Fruit fly (Drosophila melanogaster) whole organism, embryonic: ENCODE measurements around the gene cl.

ENCODE experiments used
- Antp ChIP-seq: fragments of 200-800 bp; sonication (Bioruptor generic); optimal IDR thresholded peaks from 3 replicates; lab custom pipeline; 2016; ENCODE audit warnings: missing biosample characterization, missing genetic modification characterization
- CG10147 ChIP-seq: fragments of 200-800 bp; sonication (Bioruptor generic); optimal IDR thresholded peaks from 2 replicates; lab custom pipeline; 2019; ENCODE audit warnings: missing biosample characterization, mild to moderate bottlenecking, missing genetic modification characterization, moderate library complexity
- CG10274 ChIP-seq: fragments of 200-800 bp; sonication (Bioruptor generic); optimal IDR thresholded peaks from 3 replicates; lab custom pipeline; 2017; ENCODE audit warnings: missing biosample characterization, mild to moderate bottlenecking, missing genetic modification characterization
- CG10959 ChIP-seq: fragments of 200-800 bp; sonication (Bioruptor generic); IDR thresholded peaks from 2 replicates; pipeline ENCODE4 v1.3.6; 2022; ENCODE audit warnings: missing biosample characterization, missing genetic modification characterization
- CG11723 ChIP-seq: fragments of 200-800 bp; sonication (Bioruptor generic); optimal IDR thresholded peaks from 2 replicates; lab custom pipeline; 2017; ENCODE audit warnings: missing biosample characterization, mild to moderate bottlenecking, missing genetic modification characterization
- CG12659 ChIP-seq: fragments of 200-800 bp; sonication (Bioruptor generic); optimal IDR thresholded peaks from 3 replicates; lab custom pipeline; 2017; ENCODE audit warnings: mild to moderate bottlenecking, missing biosample characterization, missing genetic modification reagents, missing genetic modification characterization
- CG14860 ChIP-seq: fragments of 200-800 bp; sonication (Bioruptor generic); IDR thresholded peaks from 3 replicates; pipeline ENCODE4 v1.3.6; 2022; ENCODE audit warnings: missing biosample characterization, missing genetic modification characterization; ENCODE audit not compliant: partially characterized antibody
- CG15011 ChIP-seq: fragments of 200-800 bp; sonication (Bioruptor generic); optimal IDR thresholded peaks from 3 replicates; lab custom pipeline; 2018; ENCODE audit warnings: missing biosample characterization, mild to moderate bottlenecking, missing genetic modification characterization
- CG15696 ChIP-seq: fragments of 200-800 bp; sonication (Bioruptor generic); optimal IDR thresholded peaks from 2 replicates; lab custom pipeline; 2019; ENCODE audit warnings: missing biosample characterization, mild to moderate bottlenecking, missing genetic modification characterization, moderate library complexity
- CG16815 ChIP-seq: fragments of 200-800 bp; sonication (Bioruptor generic); optimal IDR thresholded peaks from 3 replicates; lab custom pipeline; 2017; ENCODE audit warnings: missing biosample characterization, mild to moderate bottlenecking, missing genetic modification characterization
- CG17359 ChIP-seq: fragments of 200-800 bp; sonication (Bioruptor generic); optimal IDR thresholded peaks from 3 replicates; lab custom pipeline; 2018; ENCODE audit warnings: missing biosample characterization, mild to moderate bottlenecking, missing genetic modification characterization, moderate library complexity
- CG17612 ChIP-seq: fragments of 200-800 bp; sonication (Bioruptor generic); IDR thresholded peaks from 2 replicates; pipeline ENCODE4 v1.3.6; 2022; ENCODE audit warnings: missing biosample characterization, missing genetic modification characterization
- CG31388 ChIP-seq: fragments of 200-800 bp; sonication (Bioruptor generic); optimal IDR thresholded peaks from 2 replicates; lab custom pipeline; 2016; ENCODE audit warnings: missing biosample characterization, missing genetic modification characterization
- CG34224 ChIP-seq: fragments of 200-800 bp; sonication (Bioruptor generic); IDR thresholded peaks from 3 replicates; pipeline ENCODE4 v1.3.6; 2022; ENCODE audit warnings: missing biosample characterization, missing genetic modification characterization; ENCODE audit not compliant: partially characterized antibody
- CG4360 ChIP-seq: fragments of 200-800 bp; sonication (Bioruptor generic); IDR thresholded peaks from 2 replicates; pipeline ENCODE4 v1.3.6; 2022; ENCODE audit warnings: missing biosample characterization, missing genetic modification characterization
- CG6791 ChIP-seq: fragments of 200-800 bp; sonication (Bioruptor generic); IDR thresholded peaks from 3 replicates; pipeline ENCODE4 v1.3.6; 2022; ENCODE audit warnings: missing biosample characterization, missing genetic modification characterization; ENCODE audit not compliant: partially characterized antibody
- CG7372 ChIP-seq: fragments of 200-800 bp; sonication (Bioruptor generic); IDR thresholded peaks from 2 replicates; pipeline ENCODE4 v1.3.6; 2022; ENCODE audit warnings: missing biosample characterization, missing genetic modification characterization
- CG7786 ChIP-seq: fragments of 200-800 bp; sonication (Bioruptor generic); optimal IDR thresholded peaks from 2 replicates; lab custom pipeline; 2016; ENCODE audit warnings: missing biosample characterization, missing genetic modification characterization
- CG7963 ChIP-seq: fragments of 200-800 bp; sonication (Bioruptor generic); IDR thresholded peaks from 3 replicates; pipeline ENCODE4 v1.3.6; 2022; ENCODE audit warnings: missing biosample characterization, missing genetic modification characterization; ENCODE audit not compliant: partially characterized antibody
- CG9215 ChIP-seq: fragments of 200-800 bp; sonication (Bioruptor generic); IDR thresholded peaks from 2 replicates; pipeline ENCODE4 v1.3.6; 2022; ENCODE audit warnings: missing biosample characterization, missing genetic modification characterization
- Dad ChIP-seq: fragments of 200-800 bp; sonication (Bioruptor generic); optimal IDR thresholded peaks from 3 replicates; lab custom pipeline; 2016; ENCODE audit warnings: missing biosample characterization, missing genetic modification characterization
- Dfd ChIP-seq, 2 experiments: fragments of >200 bp; optimal IDR thresholded peaks; 2 replicates each; lab custom pipeline; 2017; ENCODE audit warnings: missing biosample characterization in 2 of 2, missing genetic modification characterization in 2 of 2
- ERR ChIP-seq: fragments of 200-800 bp; sonication (Bioruptor generic); optimal IDR thresholded peaks from 2 replicates; lab custom pipeline; 2016; ENCODE audit warnings: missing biosample characterization, missing genetic modification characterization
- Gsc ChIP-seq: fragments of 200-800 bp; sonication (Bioruptor generic); IDR thresholded peaks from 2 replicates; pipeline ENCODE4 v1.3.6; 2022; ENCODE audit warnings: missing biosample characterization, missing genetic modification characterization
- HLHmδ ChIP-seq: fragments of 200-800 bp; sonication (Bioruptor generic); optimal IDR thresholded peaks from 2 replicates; lab custom pipeline; 2018; ENCODE audit warnings: missing biosample characterization, mild to moderate bottlenecking, missing genetic modification characterization, moderate library complexity
- Jarid2 ChIP-seq: fragments of 200-800 bp; sonication (Bioruptor generic); optimal IDR thresholded peaks from 3 replicates; lab custom pipeline; 2017; ENCODE audit warnings: mild to moderate bottlenecking, missing biosample characterization, missing genetic modification reagents, missing genetic modification characterization
- Mad ChIP-seq: fragments of 200-800 bp; sonication (Bioruptor generic); optimal IDR thresholded peaks from 2 replicates; lab custom pipeline; 2016; ENCODE audit warnings: missing biosample characterization, missing genetic modification characterization
- Meics ChIP-seq: fragments of 200-800 bp; sonication (Bioruptor generic); optimal IDR thresholded peaks from 2 replicates; lab custom pipeline; 2017; ENCODE audit warnings: missing biosample characterization, mild to moderate bottlenecking, missing genetic modification characterization
- Sry-β ChIP-seq: fragments of 200-800 bp; sonication (Bioruptor generic); optimal IDR thresholded peaks from 2 replicates; lab custom pipeline; 2018; ENCODE audit warnings: missing biosample characterization, mild to moderate bottlenecking, missing genetic modification characterization, moderate library complexity
- Sry-δ ChIP-seq: fragments of 200-800 bp; sonication (Bioruptor generic); optimal IDR thresholded peaks from 2 replicates; lab custom pipeline; 2016; ENCODE audit warnings: missing biosample characterization, missing genetic modification characterization
- Trl ChIP-seq, 3 experiments: fragments of >200 bp in 2 of 3; fragments of 200-800 bp in 1 of 3; sonication (Bioruptor generic) in 1 of 3; optimal IDR thresholded peaks; 2 replicates in 1 of 3; 3 replicates in 2 of 3; lab custom pipeline; 2016 to 2017; ENCODE audit warnings: missing biosample characterization in 1 of 3, missing genetic modification characterization in 1 of 3
- az2 ChIP-seq: fragments of 200-800 bp; sonication (Bioruptor generic); optimal IDR thresholded peaks from 3 replicates; lab custom pipeline; 2016; ENCODE audit warnings: missing biosample characterization, missing genetic modification characterization
- bab2 ChIP-seq: fragments of 200-800 bp; sonication (Bioruptor generic); optimal IDR thresholded peaks from 2 replicates; lab custom pipeline; 2016; ENCODE audit warnings: missing biosample characterization, missing genetic modification characterization
- bigmax ChIP-seq: fragments of 200-800 bp; sonication (Bioruptor generic); optimal IDR thresholded peaks from 2 replicates; lab custom pipeline; 2018; ENCODE audit warnings: missing biosample characterization, mild to moderate bottlenecking, missing genetic modification characterization
- cas ChIP-seq: fragments of 200-800 bp; sonication (Bioruptor generic); IDR thresholded peaks from 2 replicates; pipeline ENCODE4 v1.3.6; 2022; ENCODE audit warnings: missing biosample characterization, missing genetic modification characterization
- ci ChIP-seq: fragments of 200-800 bp; sonication (Bioruptor generic); IDR thresholded peaks from 3 replicates; pipeline ENCODE4 v1.3.6; 2022; ENCODE audit warnings: missing biosample characterization, missing genetic modification characterization
- crol ChIP-seq: fragments of 200-800 bp; sonication (Bioruptor generic); IDR thresholded peaks from 2 replicates; pipeline ENCODE4 v1.3.6; 2022; ENCODE audit warnings: missing biosample characterization, missing genetic modification characterization
- danr ChIP-seq: fragments of 200-800 bp; sonication (Bioruptor generic); IDR thresholded peaks from 2 replicates; pipeline ENCODE4 v1.3.6; 2022; ENCODE audit warnings: missing biosample characterization, missing genetic modification characterization
- disco-r ChIP-seq: fragments of 200-800 bp; sonication (Bioruptor generic); optimal IDR thresholded peaks from 2 replicates; lab custom pipeline; 2016; ENCODE audit warnings: missing biosample characterization, missing genetic modification characterization
- eyg ChIP-seq: fragments of 200-800 bp; sonication (Bioruptor generic); optimal IDR thresholded peaks from 3 replicates; lab custom pipeline; 2016; ENCODE audit warnings: missing biosample characterization, missing genetic modification characterization
- lov ChIP-seq, 2 experiments: fragments of 200-800 bp in 1 of 2; fragments of >200 bp in 1 of 2; sonication (Bioruptor generic) in 1 of 2; IDR thresholded peaks in 1 of 2; optimal IDR thresholded peaks in 1 of 2; 2 replicates in 1 of 2; 3 replicates in 1 of 2; pipeline versions ENCODE4 v1.3.6 to Lab custom; 2017 to 2022; ENCODE audit warnings: missing biosample characterization in 1 of 2, missing genetic modification characterization in 1 of 2
- nau ChIP-seq: fragments of 200-800 bp; sonication (Bioruptor generic); optimal IDR thresholded peaks from 3 replicates; lab custom pipeline; 2017; ENCODE audit warnings: missing biosample characterization, mild to moderate bottlenecking, missing genetic modification characterization, missing genetic modification reagents
- nerfin-1 ChIP-seq: fragments of 200-800 bp; sonication (Bioruptor generic); optimal IDR thresholded peaks from 3 replicates; lab custom pipeline; 2019; ENCODE audit warnings: missing biosample characterization, mild to moderate bottlenecking, missing genetic modification characterization, moderate library complexity
- slbo ChIP-seq: fragments of 200-800 bp; sonication (Bioruptor generic); IDR thresholded peaks from 2 replicates; pipeline ENCODE4 v1.3.6; 2022; ENCODE audit warnings: missing biosample characterization, missing genetic modification characterization
- tll ChIP-seq, 2 experiments: fragments of 200-800 bp in 1 of 2; fragments of >200 bp in 1 of 2; sonication (Bioruptor generic) in 1 of 2; optimal IDR thresholded peaks; 2 replicates each; lab custom pipeline; 2017 to 2019; ENCODE audit warnings: missing biosample characterization in 2 of 2, missing genetic modification characterization in 2 of 2, mild to moderate bottlenecking in 1 of 2, moderate library complexity in 1 of 2
- unpg ChIP-seq: fragments of 200-800 bp; sonication (Bioruptor generic); optimal IDR thresholded peaks from 3 replicates; lab custom pipeline; 2018; ENCODE audit warnings: missing biosample characterization, mild to moderate bottlenecking, missing genetic modification characterization, moderate library complexity
- zf30C ChIP-seq: fragments of 200-800 bp; sonication (Bioruptor generic); optimal IDR thresholded peaks from 3 replicates; lab custom pipeline; 2018; ENCODE audit warnings: missing biosample characterization, mild to moderate bottlenecking, missing genetic modification characterization
- zfh1 ChIP-seq: fragments of 200-800 bp; sonication (Bioruptor generic); IDR thresholded peaks from 3 replicates; pipeline ENCODE4 v1.3.6; 2022; ENCODE audit warnings: missing biosample characterization, missing genetic modification characterization

cl gene

DNA sequence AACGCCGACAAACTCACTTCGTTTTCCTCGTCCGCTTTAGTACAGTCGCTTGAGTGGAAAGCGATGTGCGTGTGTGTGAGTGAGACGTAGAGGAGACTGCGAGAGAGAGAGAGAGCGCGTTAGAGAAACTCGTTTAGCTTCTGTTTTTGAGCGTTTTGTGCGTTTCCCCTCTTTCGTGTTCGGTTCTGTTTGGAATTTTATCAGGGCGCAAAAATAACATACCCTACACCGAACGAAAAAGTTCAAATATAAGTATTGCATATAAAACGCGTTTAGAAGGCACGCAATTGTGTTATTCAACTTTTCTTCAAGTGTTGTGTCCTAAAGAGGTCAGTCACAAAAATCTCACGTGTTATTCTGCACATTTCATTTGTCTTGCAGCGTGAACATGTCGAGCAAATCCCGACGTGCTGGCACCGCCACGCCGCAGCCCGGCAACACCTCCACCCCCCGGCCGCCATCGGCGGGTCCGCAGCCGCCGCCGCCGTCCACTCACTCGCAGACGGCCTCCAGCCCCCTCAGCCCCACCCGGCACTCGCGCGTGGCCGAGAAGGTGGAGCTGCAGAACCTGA is 23.1 kb downstream of the cl start (continued):
- TF ChIP-seq CG10147 (GFP tag; lab: Kevin White, UChicago) (peak; percentile 41), crol (GFP tag; lab: Robert Waterston, UW) (peak; percentile 95), Sry-δ (no peak), CG4360 (GFP tag; lab: Robert Waterston, UW) (no peak), cas (GFP tag; lab: Robert Waterston, UW) (peak; percentile 36; the same call in 1 of the 2 replicates), unpg (GFP tag; lab: Kevin White, UChicago) (peak; percentile 59), az2 (peak; percentile 37), Dad (GFP tag; lab: Kevin White, UChicago) (peak; percentile 27), disco-r (no peak), CG7372 (peak; percentile 21; the same call in 1 of the 2 replicates), HLHmδ (no peak), Jarid2 (no peak), CG34224 (GFP tag; lab: Robert Waterston, UW) (no peak), CG16815 (no peak), danr (peak; percentile 24; the same call in 1 of the 2 replicates), CG7963 (GFP tag; lab: Robert Waterston, UW) (no peak), slbo (GFP tag; lab: Robert Waterston, UW) (peak; percentile 71), Mad (GFP tag; lab: Kevin White, UChicago) (no peak), tll (GFP tag; optimal IDR thresholded peaks at IDR 0.05; lab: Kevin White, UChicago) (no peak), CG10959 (GFP tag; lab: Robert Waterston, UW) (no peak), CG12659 (peak; percentile 37), nau (GFP tag; lab: Kevin White, UChicago) (no peak), CG15696 (no peak), nerfin-1 (tag; lab: Kevin White, UChicago) (peak; percentile 26), bab2 (GFP tag; lab: Kevin White, UChicago) (peak; percentile 61), CG17359 (tag; lab: Kevin White, UChicago) (peak; percentile 44), CG9215 (GFP tag; lab: Robert Waterston, UW) (peak; percentile 41; the same call in 1 of the 2 replicates), CG15011 (GFP tag; lab: Kevin White, UChicago) (no peak), Meics (peak; percentile 60), ci (GFP tag; lab: Robert Waterston, UW) (peak; percentile 88), CG11723 (no peak), CG10274 (GFP tag; lab: Kevin White, UChicago) (peak; percentile 73), CG14860 (GFP tag; lab: Robert Waterston, UW) (no peak), bigmax (GFP tag; lab: Kevin White, UChicago) (no peak), eyg (GFP tag; lab: Kevin White, UChicago) (no peak), zf30C (GFP tag; lab: Kevin White, UChicago) (peak; percentile 96), Dfd (GFP tag; optimal IDR thresholded peaks at IDR 0.05; lab: Kevin White, UChicago) (no peak), Antp (peak; percentile 49), Gsc (GFP tag; lab: Robert Waterston, UW) (no peak), lov (optimal IDR thresholded peaks at IDR 0.05; lab: Kevin White, UChicago) (no peak), lov (GFP tag; IDR thresholded peaks at IDR 0.05; lab: Robert Waterston, UW) (0 out of 3 replicates have a peak, but pooled peaks have one; percentile 42), CG31388 (GFP tag; lab: Kevin White, UChicago) (no peak), Trl (optimal IDR thresholded peaks at IDR 0.05; lab: Kevin White, UChicago) (peak; percentile 81 to 90), Trl (GFP tag; optimal IDR thresholded peaks at IDR 0.05; lab: Kevin White, UChicago) (peak; percentile 49), Sry-β (GFP tag; lab: Kevin White, UChicago) (no peak), ERR (peak; percentile 82), CG7786 (GFP tag; lab: Kevin White, UChicago) (peak; percentile 26), CG17612 (GFP tag; lab: Robert Waterston, UW) (no peak), zfh1 (GFP tag; lab: Robert Waterston, UW) (peak; percentile 76; the same call in 2 of the 3 replicates), CG6791 (peak; percentile 38; the same call in 1 of the 3 replicates)
